Worm (Caenorhabditis elegans): ENCODE data around the gene srlf-12.

DNA sequence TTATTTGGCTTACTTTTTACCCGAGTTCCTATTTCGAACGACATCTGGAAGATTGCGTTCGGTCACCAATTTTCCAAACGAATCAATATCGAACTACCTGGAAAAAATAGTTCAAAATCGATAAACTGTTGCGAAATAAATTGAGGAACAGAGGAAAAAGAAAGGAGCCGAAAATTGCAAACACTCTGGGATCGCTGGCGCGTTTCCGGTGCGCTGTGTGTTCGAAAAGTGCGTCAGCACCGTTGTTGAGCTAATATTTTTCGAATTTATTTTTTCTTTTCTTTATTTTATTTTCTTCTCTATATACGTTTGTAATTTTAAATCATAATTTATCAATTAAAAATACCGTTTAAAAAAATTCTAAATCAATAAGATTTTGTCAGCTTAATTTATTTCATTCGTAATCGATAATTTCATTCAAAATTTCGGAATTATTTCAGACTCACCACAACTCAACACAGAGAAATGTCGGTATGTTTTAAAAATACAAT, 41.2 kb upstream of the srlf-12 start, which contains the start of the genes dnc-1 and lsm-7:
- TF ChIP-seq dao-5 (tag; optimal IDR thresholded peaks at IDR 0.05): no peak
- TF ChIP-seq W03F9.2 (tag; optimal IDR thresholded peaks at IDR 0.05): peak; percentile 81

All from whole organism, L4/young adult.